Worm (Caenorhabditis elegans): ENCODE results near the gene R05G6.1.

Gene R05G6.1

DNA sequence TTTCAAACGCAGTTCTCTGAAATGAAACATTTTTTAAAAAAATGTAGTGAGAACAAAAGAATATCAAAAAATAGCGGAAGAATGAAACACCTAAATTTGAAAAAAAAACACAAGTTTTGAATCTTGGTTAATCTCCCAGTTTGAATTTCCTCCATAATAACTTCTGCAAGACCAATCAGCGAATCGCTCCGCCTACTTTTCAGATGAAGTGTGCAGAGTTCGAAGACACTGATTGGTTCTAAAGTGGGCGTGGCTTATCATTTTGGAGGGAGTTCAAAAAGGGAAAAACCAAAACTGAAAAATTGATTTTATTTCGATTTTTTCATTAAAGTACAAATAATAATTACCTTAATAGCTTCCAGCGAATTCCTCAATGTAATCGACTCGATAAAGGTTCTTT, 21.6 kb upstream of the R05G6.1 start:
- TF ChIP-seq let-526 (GFP tag; IDR thresholded peaks at IDR 0.05) = no peak
- TF ChIP-seq cebp-2 (GFP tag; IDR thresholded peaks at IDR 0.05) = no peak
- no peak for TF ChIP-seq ztf-3 (GFP tag; optimal IDR thresholded peaks at IDR 0.05)
- TF ChIP-seq hmg-20 (GFP tag; IDR thresholded peaks at IDR 0.05) = no peak
- TF ChIP-seq F10E7.11 (tag; optimal IDR thresholded peaks at IDR 0.05) = no peak
- TF ChIP-seq zim-3 (tag; optimal IDR thresholded peaks at IDR 0.05) = no peak
- peak; percentile 97 for TF ChIP-seq nfyb-1 (GFP tag; IDR thresholded peaks at IDR 0.05)
- TF ChIP-seq lir-1 (GFP tag; conservative IDR thresholded peaks at IDR 0.05) = no peak
- TF ChIP-seq snpc-1.3 (tag; optimal IDR thresholded peaks at IDR 0.05; ENCODE audit: insufficient read depth) = peak; percentile 4
- TF ChIP-seq nhr-27 (tag; optimal IDR thresholded peaks at IDR 0.05) = no peak
- no peak for TF ChIP-seq Y53G8AR.9 (GFP tag; conservative IDR thresholded peaks at IDR 0.05)
- peak; percentile 14 for TF ChIP-seq snpc-3.4 (tag; optimal IDR thresholded peaks at IDR 0.05)
- 0 out of 2 replicates have a peak, but pooled peaks have one; percentile 80 for TF ChIP-seq nfya-2 (GFP tag; IDR thresholded peaks at IDR 0.05)
- TF ChIP-seq attf-3 (GFP tag; conservative IDR thresholded peaks at IDR 0.05) = no peak
- TF ChIP-seq efl-1 (GFP tag; optimal IDR thresholded peaks at IDR 0.05) = peak; percentile 18
- no peak for TF ChIP-seq T26A5.8 (tag; optimal IDR thresholded peaks at IDR 0.05)
- no peak for TF ChIP-seq athp-1 (tag; optimal IDR thresholded peaks at IDR 0.05)

- TF ChIP-seq gei-17 (GFP tag; optimal IDR thresholded peaks at IDR 0.05) (no peak), pha-4 (tag; optimal IDR thresholded peaks at IDR 0.05) (no peak), snpc-4 (GFP tag; optimal IDR thresholded peaks at IDR 0.05) (no peak), snpc-4 (tag; optimal IDR thresholded peaks at IDR 0.05) (no peak), akir-1 (GFP tag; optimal IDR thresholded peaks at IDR 0.05) (no peak), K11D2.4 (GFP tag; IDR thresholded peaks at IDR 0.05) (no peak), ceh-40 (GFP tag; IDR thresholded peaks at IDR 0.05) (no peak), attf-5 (GFP tag; optimal IDR thresholded peaks at IDR 0.05) (peak; percentile 7), attf-3 (GFP tag; conservative IDR thresholded peaks at IDR 0.05) (peak; percentile 94)
Measured at ce11 chrIV:7512617-7513233, 19.7 kb upstream of the R05G6.1 start, which contains the start of the genes plc-4 and R05G6.4. Gene plc-4, minus strand, starts transcription at chrIV:7512667. Gene R05G6.4, plus strand, starts transcription at chrIV:7513233.

- TF ChIP-seq ceh-58 (GFP tag; IDR thresholded peaks at IDR 0.05) (no peak), rcor-1 (GFP tag; IDR thresholded peaks at IDR 0.05) (no peak), B0019.2 (GFP tag; conservative IDR thresholded peaks at IDR 0.05) (no peak), lin-40 (tag; optimal IDR thresholded peaks at IDR 0.05) (no peak), K11D2.4 (GFP tag; IDR thresholded peaks at IDR 0.05) (no peak), mcd-1 (GFP tag; IDR thresholded peaks at IDR 0.05) (no peak)
Measured at ce11 chrIV:7516167-7516566, 16.3 kb upstream of the R05G6.1 start, which contains the start of the genes R05G6.9 and R05G6.3. Gene R05G6.9, minus strand, starts transcription at chrIV:7516267. Gene R05G6.3, plus strand, starts transcription at chrIV:7516552.

ce11 chrIV:7520258-7520657, 12.2 kb upstream of the R05G6.1 start:
- TF ChIP-seq lin-40 (tag; optimal IDR thresholded peaks at IDR 0.05) (no peak), zfh-2 (GFP tag; conservative IDR thresholded peaks at IDR 0.05) (no peak), ceh-79 (tag; optimal IDR thresholded peaks at IDR 0.05) (no peak), hmg-1.2 (GFP tag; IDR thresholded peaks at IDR 0.05) (no peak), ztf-25 (GFP tag; IDR thresholded peaks at IDR 0.05) (no peak), chd-7 (tag; optimal IDR thresholded peaks at IDR 0.05) (no peak), rpc-1 (optimal IDR thresholded peaks at IDR 0.05) (no peak), rpc-1 (tag; optimal IDR thresholded peaks at IDR 0.05) (no peak), ccch-3 (GFP tag; optimal IDR thresholded peaks at IDR 0.05) (no peak)
